Worm (Caenorhabditis elegans) whole organism, midembryonic: ENCODE data around the gene T09A5.15.

ENCODE experiments used
- T22C8.4 ChIP-seq: fragments of 200-800 bp; sonication (Bioruptor generic); IDR thresholded peaks from 2 replicates; pipeline ENCODE4 v1.3.6; 2022; ENCODE audit warnings: missing genetic modification characterization, missing compliant biosample characterization
- cog-1 ChIP-seq: sonication (generic microtip); optimal IDR thresholded peaks from 2 replicates; lab custom pipeline; 2016; ENCODE audit warnings: missing genetic modification characterization, missing compliant biosample characterization
- flt-1 ChIP-seq: fragments of 200-800 bp; sonication (Bioruptor generic); IDR thresholded peaks from 2 replicates; pipeline ENCODE4 v1.3.6; 2022; ENCODE audit warnings: missing genetic modification characterization, missing compliant biosample characterization
- klf-2 ChIP-seq: fragments of 200-800 bp; sonication (Bioruptor generic); conservative IDR thresholded peaks from 2 replicates; pipeline ENCODE4 v1.3.6; 2022; ENCODE audit warnings: missing genetic modification reagents, missing genetic modification characterization, missing compliant biosample characterization
- med-1 ChIP-seq: sonication (generic microtip); optimal IDR thresholded peaks from 2 replicates; lab custom pipeline; 2017; ENCODE audit warnings: missing genetic modification characterization, mild to moderate bottlenecking, missing compliant biosample characterization, antibody characterized with exemption, missing genetic modification reagents; ENCODE audit not compliant: insufficient read depth
- ref-1 ChIP-seq: fragments of 200-800 bp; sonication (Bioruptor generic); conservative IDR thresholded peaks from 2 replicates; pipeline ENCODE4 v1.3.6; 2022; ENCODE audit warnings: missing genetic modification reagents, missing genetic modification characterization, missing compliant biosample characterization
- tab-1 ChIP-seq: fragments of 200-800 bp; sonication (Bioruptor generic); IDR thresholded peaks from 2 replicates; pipeline ENCODE4 v1.3.6; 2022; ENCODE audit warnings: missing genetic modification characterization, missing compliant biosample characterization
- ztf-23 ChIP-seq: fragments of 200-800 bp; sonication (Bioruptor generic); IDR thresholded peaks from 2 replicates; pipeline ENCODE4 v1.3.6; 2022; ENCODE audit warnings: missing genetic modification reagents, missing genetic modification characterization, missing compliant biosample characterization
- ztf-29 ChIP-seq: fragments of 200-800 bp; sonication (Bioruptor generic); IDR thresholded peaks from 2 replicates; pipeline ENCODE4 v1.3.6; 2022; ENCODE audit warnings: missing genetic modification reagents, missing genetic modification characterization, missing compliant biosample characterization

DNA sequence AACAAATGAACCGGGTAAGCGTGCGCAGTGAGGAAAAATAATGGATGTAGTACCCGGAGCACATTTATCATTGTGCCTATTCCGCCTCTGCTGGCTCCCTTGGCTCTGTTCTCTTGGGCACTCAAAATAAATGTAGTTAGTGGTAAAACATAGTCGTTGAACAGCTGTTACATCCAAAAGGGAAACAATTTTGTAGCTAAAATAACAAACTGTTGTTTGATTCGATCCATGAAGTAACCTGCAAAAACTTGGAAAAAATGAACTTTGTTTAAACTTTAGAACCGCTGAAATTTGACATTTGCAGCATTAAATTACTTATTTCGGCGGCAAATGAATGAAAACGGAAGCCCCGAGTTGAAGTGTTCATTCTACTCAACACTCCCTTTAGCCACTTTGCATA, 35.9 kb downstream of the T09A5.15 start:
- TF ChIP-seq T22C8.4: no peak
- TF ChIP-seq ztf-23 (GFP tag; lab: Robert Waterston, UW): no peak
- TF ChIP-seq ref-1 (GFP tag; lab: Robert Waterston, UW): no peak
- TF ChIP-seq med-1 (GFP tag; lab: Kevin White, UChicago): no peak
- no peak for TF ChIP-seq ztf-29 (GFP tag; lab: Robert Waterston, UW)
- no peak for TF ChIP-seq tab-1 (GFP tag; lab: Robert Waterston, UW)
- TF ChIP-seq flt-1 (GFP tag; lab: Robert Waterston, UW): no peak
- no peak for TF ChIP-seq klf-2 (GFP tag; lab: Robert Waterston, UW)
- no peak for TF ChIP-seq cog-1 (tag; lab: Kevin White, UChicago)
